Fruit fly (Drosophila melanogaster) whole organism, embryonic: ENCODE measurements around the gene CG46463.

ENCODE experiments used
- ATbp ChIP-seq: fragments of 200-800 bp; sonication (Bioruptor generic); optimal IDR thresholded peaks from 2 replicates; lab custom pipeline; 2017; ENCODE audit warnings: missing biosample characterization, mild to moderate bottlenecking, missing genetic modification characterization, missing genetic modification reagents
- Atf6 ChIP-seq: fragments of 200-800 bp; sonication (Bioruptor generic); IDR thresholded peaks from 2 replicates; pipeline ENCODE4 v1.3.6; 2022; ENCODE audit warnings: missing biosample characterization, missing genetic modification characterization
- B-H2 ChIP-seq: fragments of 200-800 bp; sonication (Bioruptor generic); optimal IDR thresholded peaks from 2 replicates; lab custom pipeline; 2018; ENCODE audit warnings: missing biosample characterization, mild to moderate bottlenecking, missing genetic modification characterization
- CG10321 ChIP-seq: fragments of 200-800 bp; sonication (Bioruptor generic); IDR thresholded peaks from 2 replicates; pipeline ENCODE4 v1.3.6; 2022; ENCODE audit warnings: missing biosample characterization, missing genetic modification characterization
- CG10565 ChIP-seq: fragments of 200-800 bp; sonication (Bioruptor generic); optimal IDR thresholded peaks from 3 replicates; lab custom pipeline; 2016; ENCODE audit warnings: missing biosample characterization, mild to moderate bottlenecking, missing genetic modification characterization
- CG10654 ChIP-seq: fragments of 200-800 bp; sonication (Bioruptor generic); optimal IDR thresholded peaks from 2 replicates; lab custom pipeline; 2016; ENCODE audit warnings: missing biosample characterization, missing genetic modification characterization
- CG10979 ChIP-seq: fragments of 200-800 bp; sonication (Bioruptor generic); optimal IDR thresholded peaks from 2 replicates; lab custom pipeline; 2018; ENCODE audit warnings: missing biosample characterization, mild to moderate bottlenecking, missing genetic modification characterization, moderate library complexity
- CG15073 ChIP-seq: fragments of 200-800 bp; sonication (Bioruptor generic); optimal IDR thresholded peaks from 2 replicates; lab custom pipeline; 2016; ENCODE audit warnings: missing biosample characterization, missing genetic modification characterization
- CG17359 ChIP-seq: fragments of 200-800 bp; sonication (Bioruptor generic); optimal IDR thresholded peaks from 3 replicates; lab custom pipeline; 2018; ENCODE audit warnings: missing biosample characterization, mild to moderate bottlenecking, missing genetic modification characterization, moderate library complexity
- CG17385 ChIP-seq: fragments of 200-800 bp; sonication (Bioruptor generic); optimal IDR thresholded peaks from 3 replicates; lab custom pipeline; 2018; ENCODE audit warnings: missing biosample characterization, mild to moderate bottlenecking, missing genetic modification characterization
- CG17912 ChIP-seq: fragments of 200-800 bp; sonication (Bioruptor generic); optimal IDR thresholded peaks from 2 replicates; lab custom pipeline; 2018; ENCODE audit warnings: missing biosample characterization, mild to moderate bottlenecking, missing genetic modification characterization
- CG1792 ChIP-seq: fragments of 200-800 bp; sonication (Bioruptor generic); optimal IDR thresholded peaks from 2 replicates; lab custom pipeline; 2016; ENCODE audit warnings: missing biosample characterization, missing genetic modification characterization
- CG18262 ChIP-seq: fragments of 200-800 bp; optimal IDR thresholded peaks from 3 replicates; lab custom pipeline; 2019; ENCODE audit warnings: missing biosample characterization, mild to moderate bottlenecking, missing genetic modification characterization, moderate library complexity
- CG18764 ChIP-seq: fragments of 200-800 bp; sonication (Bioruptor generic); optimal IDR thresholded peaks from 3 replicates; lab custom pipeline; 2016; ENCODE audit warnings: missing biosample characterization, missing genetic modification characterization
- CG2202 ChIP-seq: fragments of 200-800 bp; sonication (Bioruptor generic); optimal IDR thresholded peaks from 2 replicates; lab custom pipeline; 2018; ENCODE audit warnings: missing biosample characterization, mild to moderate bottlenecking, missing genetic modification characterization
- CG2678 ChIP-seq: fragments of 200-800 bp; sonication (Bioruptor generic); optimal IDR thresholded peaks from 3 replicates; lab custom pipeline; 2019; ENCODE audit warnings: missing biosample characterization, mild to moderate bottlenecking, missing genetic modification characterization, moderate library complexity
- CG30020 ChIP-seq: fragments of 200-800 bp; optimal IDR thresholded peaks from 2 replicates; lab custom pipeline; 2019; ENCODE audit warnings: missing biosample characterization, mild to moderate bottlenecking, missing genetic modification characterization, moderate library complexity
- CG31224 ChIP-seq: fragments of 200-800 bp; sonication (Bioruptor generic); IDR thresholded peaks from 2 replicates; pipeline ENCODE4 v1.3.6; 2022; ENCODE audit warnings: missing biosample characterization, missing genetic modification characterization
- CG7357 ChIP-seq: fragments of 200-800 bp; sonication (Bioruptor generic); IDR thresholded peaks from 3 replicates; pipeline ENCODE4 v1.3.6; 2022; ENCODE audit warnings: missing biosample characterization, missing genetic modification characterization
- CG7556 ChIP-seq: fragments of 200-800 bp; sonication (Bioruptor generic); optimal IDR thresholded peaks from 2 replicates; lab custom pipeline; 2017; ENCODE audit warnings: missing biosample characterization, mild to moderate bottlenecking, missing genetic modification characterization
- CG9609 ChIP-seq: fragments of 200-800 bp; sonication (Bioruptor generic); optimal IDR thresholded peaks from 3 replicates; lab custom pipeline; 2016; ENCODE audit warnings: missing biosample characterization, missing genetic modification characterization
- Dad ChIP-seq: fragments of 200-800 bp; sonication (Bioruptor generic); optimal IDR thresholded peaks from 3 replicates; lab custom pipeline; 2016; ENCODE audit warnings: missing biosample characterization, missing genetic modification characterization
- Dfd ChIP-seq, 2 experiments: fragments of >200 bp; optimal IDR thresholded peaks; 2 replicates each; lab custom pipeline; 2017; ENCODE audit warnings: missing biosample characterization in 2 of 2, missing genetic modification characterization in 2 of 2
- Doc2 ChIP-seq: fragments of 200-800 bp; sonication (Bioruptor generic); IDR thresholded peaks from 2 replicates; pipeline ENCODE4 v1.3.6; 2022; ENCODE audit warnings: missing biosample characterization, missing genetic modification characterization
- E2f1 ChIP-seq: fragments of 200-800 bp; sonication (Bioruptor generic); IDR thresholded peaks from 2 replicates; pipeline ENCODE4 v1.3.6; 2022; ENCODE audit warnings: missing biosample characterization, missing genetic modification characterization
- HLHmδ ChIP-seq: fragments of 200-800 bp; sonication (Bioruptor generic); optimal IDR thresholded peaks from 2 replicates; lab custom pipeline; 2018; ENCODE audit warnings: missing biosample characterization, mild to moderate bottlenecking, missing genetic modification characterization, moderate library complexity
- Lim3 ChIP-seq: fragments of 200-800 bp; sonication (Bioruptor generic); IDR thresholded peaks from 2 replicates; pipeline ENCODE4 v1.3.6; 2022; ENCODE audit warnings: missing biosample characterization, missing genetic modification characterization
- MBD-R2 ChIP-seq: fragments of 200-800 bp; sonication (Bioruptor generic); IDR thresholded peaks from 2 replicates; pipeline ENCODE4 v1.3.6; 2022; ENCODE audit warnings: missing biosample characterization, missing genetic modification characterization
- Med ChIP-seq: fragments of 200-800 bp; sonication (Bioruptor generic); peaks from one replicate; lab custom pipeline; 2016; ENCODE audit warnings: missing biosample characterization, missing genetic modification characterization, mild to moderate bottlenecking, inconsistent platforms, moderate library complexity
- Opbp ChIP-seq: fragments of 200-800 bp; sonication (Bioruptor generic); IDR thresholded peaks from 3 replicates; pipeline ENCODE4 v1.3.6; 2022; ENCODE audit warnings: missing biosample characterization, missing genetic modification characterization; ENCODE audit not compliant: partially characterized antibody
- Ssrp ChIP-seq: fragments of 200-800 bp; sonication (Bioruptor generic); optimal IDR thresholded peaks from 2 replicates; lab custom pipeline; 2018; ENCODE audit warnings: missing biosample characterization, mild to moderate bottlenecking, missing genetic modification characterization, moderate library complexity
- Taf1 ChIP-seq: fragments of 200-800 bp; sonication (Bioruptor generic); IDR thresholded peaks from 2 replicates; pipeline ENCODE4 v1.3.6; 2022; ENCODE audit warnings: missing biosample characterization, missing genetic modification characterization
- Usf ChIP-seq: fragments of 200-800 bp; sonication (Bioruptor generic); optimal IDR thresholded peaks from 2 replicates; lab custom pipeline; 2017; ENCODE audit warnings: missing genotype, missing biosample characterization, missing genetic modification characterization
- ash1 ChIP-seq: fragments of 200-800 bp; sonication (Bioruptor generic); optimal IDR thresholded peaks from 2 replicates; lab custom pipeline; 2018; ENCODE audit warnings: missing biosample characterization, mild to moderate bottlenecking, missing genetic modification characterization
- ato ChIP-seq: fragments of 200-800 bp; sonication (Bioruptor generic); IDR thresholded peaks from 2 replicates; pipeline ENCODE4 v1.3.6; 2022; ENCODE audit warnings: missing biosample characterization, missing genetic modification characterization; ENCODE audit not compliant: partially characterized antibody
- bigmax ChIP-seq: fragments of 200-800 bp; sonication (Bioruptor generic); optimal IDR thresholded peaks from 2 replicates; lab custom pipeline; 2018; ENCODE audit warnings: missing biosample characterization, mild to moderate bottlenecking, missing genetic modification characterization
- chn ChIP-seq: fragments of 200-800 bp; sonication (Bioruptor generic); optimal IDR thresholded peaks from 2 replicates; lab custom pipeline; 2016; ENCODE audit warnings: missing biosample characterization, missing genetic modification characterization
- gt ChIP-seq: fragments of 200-800 bp; sonication (Bioruptor generic); IDR thresholded peaks from 2 replicates; pipeline ENCODE4 v1.3.6; 2022; ENCODE audit warnings: missing biosample characterization, missing genetic modification characterization
- jing ChIP-seq: fragments of 200-800 bp; sonication (Bioruptor generic); optimal IDR thresholded peaks from 2 replicates; lab custom pipeline; 2018; ENCODE audit warnings: missing biosample characterization, mild to moderate bottlenecking, missing genetic modification characterization
- lola ChIP-seq, 3 experiments: fragments of >200 bp in 2 of 3; fragments of 200-800 bp in 1 of 3; sonication (Bioruptor generic) in 1 of 3; optimal IDR thresholded peaks; 2 replicates each; lab custom pipeline; 2017 to 2019; ENCODE audit warnings: missing biosample characterization in 3 of 3, missing genetic modification characterization in 3 of 3, mild to moderate bottlenecking in 1 of 3, moderate library complexity in 1 of 3
- onecut ChIP-seq: fragments of 200-800 bp; sonication (Bioruptor generic); IDR thresholded peaks from 2 replicates; pipeline ENCODE4 v1.3.6; 2022; ENCODE audit warnings: missing biosample characterization, missing genetic modification characterization
- pan ChIP-seq, 4 experiments: fragments of >200 bp in 3 of 4; fragments of 200-800 bp in 1 of 4; sonication (Bioruptor generic) in 1 of 4; optimal IDR thresholded peaks in 3 of 4; IDR thresholded peaks in 1 of 4; 2 replicates each; pipeline versions ENCODE4 v1.3.6 to Lab custom; 2017 to 2022; ENCODE audit warnings: missing biosample characterization in 2 of 4, missing genetic modification characterization in 2 of 4, mixed read lengths in 1 of 4
- pzg ChIP-seq: fragments of 200-800 bp; sonication (Bioruptor generic); optimal IDR thresholded peaks from 3 replicates; lab custom pipeline; 2018; ENCODE audit warnings: missing biosample characterization, mild to moderate bottlenecking, missing genetic modification characterization, moderate library complexity
- repo ChIP-seq: fragments of 200-800 bp; sonication (Bioruptor generic); optimal IDR thresholded peaks from 2 replicates; lab custom pipeline; 2016; ENCODE audit warnings: missing biosample characterization, missing genetic modification characterization
- rib ChIP-seq: fragments of 200-800 bp; sonication (Bioruptor generic); IDR thresholded peaks from 2 replicates; pipeline ENCODE4 v1.3.6; 2022; ENCODE audit warnings: missing biosample characterization, missing genetic modification characterization
- sens ChIP-seq: fragments of 200-800 bp; sonication (Bioruptor generic); peaks from one replicate; lab custom pipeline; 2016; ENCODE audit warnings: missing biosample characterization, missing genetic modification characterization
- tna ChIP-seq: fragments of 200-800 bp; sonication (Bioruptor generic); IDR thresholded peaks from 2 replicates; pipeline ENCODE4 v1.3.6; 2022; ENCODE audit warnings: missing biosample characterization, missing genetic modification characterization; ENCODE audit not compliant: partially characterized antibody
- twi ChIP-seq: fragments of 200-800 bp; optimal IDR thresholded peaks from 2 replicates; lab custom pipeline; 2019; ENCODE audit warnings: missing biosample characterization, mild to moderate bottlenecking, missing genetic modification characterization, moderate library complexity
- wdn ChIP-seq: fragments of 200-800 bp; sonication (Bioruptor generic); IDR thresholded peaks from 2 replicates; pipeline ENCODE4 v1.3.6; 2022; ENCODE audit warnings: missing biosample characterization, missing genetic modification characterization

The CG46463 gene

DNA sequence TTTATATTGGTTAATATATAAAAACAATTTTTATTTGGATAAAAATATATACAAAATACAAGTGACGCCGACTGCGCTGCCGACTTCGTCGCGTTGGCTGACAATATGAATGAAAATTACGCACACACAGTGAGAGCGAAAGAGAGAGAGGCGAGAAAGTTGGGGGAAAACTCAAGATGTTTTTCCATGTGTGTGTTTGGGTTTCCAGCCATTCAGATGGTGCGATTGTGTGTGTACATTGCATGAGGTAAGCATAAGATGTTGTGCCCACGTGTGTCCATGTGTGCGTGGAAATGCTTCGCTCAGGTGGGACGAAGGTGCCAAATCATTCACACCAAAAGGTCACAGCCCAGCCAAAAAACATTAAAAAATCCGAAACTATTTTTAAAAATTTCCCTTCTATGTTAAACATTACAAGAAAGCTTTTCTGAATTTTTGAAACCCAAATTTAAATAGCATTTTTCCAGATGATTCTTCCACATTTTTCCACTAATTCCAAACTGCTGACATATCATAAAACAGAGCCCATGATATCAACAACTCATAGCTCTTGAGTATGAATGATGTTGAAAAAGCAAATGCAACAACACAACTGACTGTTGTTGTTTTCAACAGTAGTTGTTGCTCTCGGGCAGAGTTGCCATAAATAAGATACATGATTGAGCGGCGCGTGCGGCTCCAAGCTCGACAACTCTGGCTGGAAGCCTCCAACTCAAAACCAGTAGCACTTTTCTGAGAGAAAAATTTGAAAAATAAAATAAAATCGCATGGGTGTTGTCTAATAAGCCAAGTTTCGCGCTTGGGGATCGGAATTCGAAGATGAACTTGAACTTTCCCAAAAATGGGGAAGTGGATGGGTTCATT, 41.5 kb upstream of the CG46463 start (continued):
- TF ChIP-seq Usf (GFP tag; lab: Kevin White, UChicago) (no peak), Med (GFP tag; lab: Kevin White, UChicago) (peak; percentile 45), CG10321 (GFP tag; lab: Robert Waterston, UW) (no peak), CG10654 (GFP tag; lab: Kevin White, UChicago) (no peak), rib (GFP tag; lab: Robert Waterston, UW) (no peak), CG7357 (GFP tag; lab: Robert Waterston, UW) (no peak), ato (no peak), Dad (no peak), CG18764 (GFP tag; lab: Kevin White, UChicago) (no peak), Taf1 (no peak), E2f1 (no peak), CG2202 (tag; lab: Kevin White, UChicago) (no peak), bigmax (no peak), CG17912 (GFP tag; lab: Kevin White, UChicago) (no peak), Doc2 (GFP tag; lab: Robert Waterston, UW) (no peak), pzg (GFP tag; lab: Kevin White, UChicago) (no peak), CG17385 (GFP tag; lab: Kevin White, UChicago) (peak; percentile 14), B-H2 (no peak), CG9609 (GFP tag; lab: Kevin White, UChicago) (peak; percentile 0), CG17359 (no peak), tna (GFP tag; lab: Robert Waterston, UW) (no peak), CG30020 (tag; lab: Kevin White, UChicago) (no peak), sens (GFP tag; lab: Kevin White, UChicago) (peak; percentile 76), Lim3 (no peak), CG18262 (tag; lab: Kevin White, UChicago) (peak; percentile 20), lola (GFP tag; optimal IDR thresholded peaks at IDR 0.05; lab: Kevin White, UChicago) (peak in 1 of 3 experiments; percentile 40), onecut (GFP tag; lab: Robert Waterston, UW) (no peak), CG2678 (tag; lab: Kevin White, UChicago) (peak; percentile 9), CG15073 (GFP tag; lab: Kevin White, UChicago) (no peak), Atf6 (GFP tag; lab: Robert Waterston, UW) (no peak), repo (GFP tag; lab: Kevin White, UChicago) (no peak), CG10565 (GFP tag; lab: Kevin White, UChicago) (no peak), HLHmδ (no peak), CG1792 (no peak), gt (GFP tag; lab: Robert Waterston, UW) (no peak), Dfd (GFP tag; optimal IDR thresholded peaks at IDR 0.05; lab: Kevin White, UChicago) (no peak), Opbp (GFP tag; lab: Robert Waterston, UW) (0 out of 3 replicates have a peak, but pooled peaks have one; percentile 19), Ssrp (tag; lab: Kevin White, UChicago) (peak; percentile 21), jing (GFP tag; lab: Kevin White, UChicago) (no peak), twi (peak; percentile 95), wdn (GFP tag; lab: Robert Waterston, UW) (no peak), ash1 (GFP tag; lab: Kevin White, UChicago) (no peak), CG10979 (no peak), CG31224 (GFP tag; lab: Robert Waterston, UW) (no peak), chn (GFP tag; lab: Kevin White, UChicago) (no peak), MBD-R2 (GFP tag; lab: Robert Waterston, UW) (peak; percentile 8; the same call in 1 of the 2 replicates), CG7556 (no peak), ATbp (GFP tag; lab: Kevin White, UChicago) (no peak), pan (optimal IDR thresholded peaks at IDR 0.05; lab: Kevin White, UChicago) (no peak), pan (GFP tag; optimal IDR thresholded peaks at IDR 0.05 in 1 of 2, IDR thresholded peaks at IDR 0.05 in 1 of 2) (no peak)
